Worm (Caenorhabditis elegans) whole organism, mixed stage, embryonic: ENCODE measurements around the gene plc-4.

Source experiments
- ces-1 ChIP-seq: fragments of 150-350 bp; optimal IDR thresholded peaks from 2 replicates; lab custom pipeline; 2014; ENCODE audit warnings: missing biosample characterization, missing genetic modification reagents, missing genetic modification characterization
- nhr-28 ChIP-seq: fragments of 150-350 bp; optimal IDR thresholded peaks from 2 replicates; lab custom pipeline; 2014; ENCODE audit warnings: missing biosample characterization, missing genetic modification characterization
- unc-62 ChIP-seq: fragments of 150-350 bp; optimal IDR thresholded peaks from 2 replicates; lab custom pipeline; 2014; ENCODE audit warnings: missing biosample characterization, missing genetic modification reagents, missing genetic modification characterization

DNA sequence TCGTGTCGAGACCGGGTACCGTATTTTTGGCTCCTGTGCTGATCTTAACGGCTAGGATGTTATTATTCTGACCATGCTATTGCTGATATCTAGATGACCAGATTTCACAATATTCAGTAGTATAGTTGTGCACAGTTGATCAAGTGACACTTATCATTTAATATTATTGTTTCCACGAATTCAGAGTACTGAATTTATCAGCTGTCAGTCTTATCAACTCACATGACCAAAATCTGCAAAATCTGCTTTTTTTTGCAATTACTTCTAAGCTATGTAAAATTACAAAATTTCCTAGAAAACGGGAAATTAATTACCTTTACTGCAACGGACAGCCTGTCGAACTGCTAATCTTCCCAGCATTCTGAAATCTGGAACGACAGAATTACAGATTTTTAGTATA is 38.0 kb upstream of the plc-4 start, which contains the start of gene pam-1:
- TF ChIP-seq unc-62 (GFP tag; lab: Kevin White, UChicago), result no peak
- no peak for TF ChIP-seq ces-1 (GFP tag; lab: Kevin White, UChicago)
- no peak for TF ChIP-seq nhr-28 (tag; lab: Kevin White, UChicago)
